Worm (Caenorhabditis elegans): ENCODE measurements around the gene C03B1.2.

C03B1.2 gene

ce11 chrX:6357772-6358171, 12.0 kb upstream of the C03B1.2 start, which contains the start of gene C03B1.10:
Gene C03B1.10, minus strand, starts transcription at chrX:6357872.
- TF ChIP-seq zip-8 (tag; optimal IDR thresholded peaks at IDR 0.05) (no peak), mab-5 (tag; optimal IDR thresholded peaks at IDR 0.05) (no peak), unc-120 (tag; optimal IDR thresholded peaks at IDR 0.05; ENCODE audit: poor library complexity, severe bottlenecking) (no peak), snpc-4 (tag; optimal IDR thresholded peaks at IDR 0.05) (no peak), nhr-237 (tag; optimal IDR thresholded peaks at IDR 0.05) (no peak), lsy-2 (tag; optimal IDR thresholded peaks at IDR 0.05) (no peak), pha-4 (tag; optimal IDR thresholded peaks at IDR 0.05) (no peak), cnd-1 (tag; optimal IDR thresholded peaks at IDR 0.05) (no peak), hlh-1 (tag; optimal IDR thresholded peaks at IDR 0.05) (no peak), elt-3 (tag; optimal IDR thresholded peaks at IDR 0.05) (no peak), ceh-43 (GFP tag; optimal IDR thresholded peaks at IDR 0.05) (no peak), unc-62 (GFP tag; optimal IDR thresholded peaks at IDR 0.05) (no peak), unc-39 (tag; optimal IDR thresholded peaks at IDR 0.05) (no peak), lin-13 (tag; optimal IDR thresholded peaks at IDR 0.05) (no peak), ztf-11 (tag; optimal IDR thresholded peaks at IDR 0.05) (no peak), ceh-39 (tag; optimal IDR thresholded peaks at IDR 0.05) (no peak), elt-1 (tag; optimal IDR thresholded peaks at IDR 0.05; ENCODE audit: borderline replicate concordance, insufficient read depth) (no peak), nhr-28 (tag; optimal IDR thresholded peaks at IDR 0.05) (no peak), nhr-76 (tag; optimal IDR thresholded peaks at IDR 0.05) (no peak)

- TF ChIP-seq mls-2 (tag; optimal IDR thresholded peaks at IDR 0.05) (no peak), drap-1 (GFP tag; optimal IDR thresholded peaks at IDR 0.05) (no peak), lin-32 (GFP tag; optimal IDR thresholded peaks at IDR 0.05) (no peak), nhr-76 (tag; optimal IDR thresholded peaks at IDR 0.05) (no peak), unc-39 (tag; optimal IDR thresholded peaks at IDR 0.05) (no peak), cnd-1 (tag; optimal IDR thresholded peaks at IDR 0.05) (no peak), sptf-1 (tag; optimal IDR thresholded peaks at IDR 0.05) (no peak), flh-1 (GFP tag; optimal IDR thresholded peaks at IDR 0.05) (no peak), unc-62 (GFP tag; optimal IDR thresholded peaks at IDR 0.05) (no peak), sem-2 (GFP tag; optimal IDR thresholded peaks at IDR 0.05) (no peak), lin-13 (tag; optimal IDR thresholded peaks at IDR 0.05) (no peak), hlh-1 (tag; optimal IDR thresholded peaks at IDR 0.05) (no peak), ceh-39 (tag; optimal IDR thresholded peaks at IDR 0.05) (no peak), ceh-83 (GFP tag; optimal IDR thresholded peaks at IDR 0.05) (no peak), mab-5 (tag; optimal IDR thresholded peaks at IDR 0.05) (no peak)
These were observed 9.7 kb upstream of the C03B1.2 start for ce11 chrX:6360077-6360476.

DNA sequence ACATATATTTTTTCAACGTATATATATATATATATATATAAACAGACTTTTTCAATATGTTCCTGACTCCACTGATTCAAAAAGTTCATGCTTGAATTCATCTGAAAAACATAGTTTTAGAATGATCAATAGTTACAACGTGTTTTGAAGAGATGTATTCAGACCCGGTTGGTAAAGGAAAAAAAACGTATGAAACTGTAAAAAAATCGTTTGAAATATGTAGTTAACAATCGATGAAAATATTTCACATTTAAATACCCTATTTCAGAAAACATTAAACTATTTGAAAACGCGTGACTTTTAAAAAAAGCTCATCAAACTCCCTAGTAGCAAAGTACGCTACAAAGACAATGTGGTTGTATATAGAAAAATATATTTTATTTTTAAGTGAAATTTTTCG, 9.2 kb upstream of the C03B1.2 start, which contains the start of gene C03B1.14:
Gene C03B1.14, minus strand, starts transcription at position 101 of the 400 bp plus-strand sequence.
- TF ChIP-seq ceh-43 (GFP tag; optimal IDR thresholded peaks at IDR 0.05) (no peak), unc-62 (GFP tag; optimal IDR thresholded peaks at IDR 0.05) (no peak), lin-32 (GFP tag; optimal IDR thresholded peaks at IDR 0.05) (no peak), ham-2 (GFP tag; optimal IDR thresholded peaks at IDR 0.05) (no peak), zip-8 (tag; optimal IDR thresholded peaks at IDR 0.05) (no peak), ceh-83 (GFP tag; optimal IDR thresholded peaks at IDR 0.05) (no peak), nhr-237 (tag; optimal IDR thresholded peaks at IDR 0.05) (no peak), blmp-1 (tag; optimal IDR thresholded peaks at IDR 0.05) (no peak), elt-1 (tag; optimal IDR thresholded peaks at IDR 0.05; ENCODE audit: borderline replicate concordance, insufficient read depth) (no peak), M03D4.4 (tag; optimal IDR thresholded peaks at IDR 0.05) (no peak), tbx-8 (GFP tag; optimal IDR thresholded peaks at IDR 0.05) (no peak), ceh-39 (tag; optimal IDR thresholded peaks at IDR 0.05) (no peak), sptf-1 (tag; optimal IDR thresholded peaks at IDR 0.05) (no peak), nhr-28 (tag; optimal IDR thresholded peaks at IDR 0.05) (no peak)

ce11 chrX:6364196-6364595, 5.6 kb upstream of the C03B1.2 start, which contains the start of gene C03B1.4:
Gene C03B1.4, plus strand, starts transcription at chrX:6364496.
- TF ChIP-seq nhr-28 (tag; optimal IDR thresholded peaks at IDR 0.05) (no peak), ces-1 (GFP tag; optimal IDR thresholded peaks at IDR 0.05) (no peak), lin-13 (tag; optimal IDR thresholded peaks at IDR 0.05) (no peak)

DNA sequence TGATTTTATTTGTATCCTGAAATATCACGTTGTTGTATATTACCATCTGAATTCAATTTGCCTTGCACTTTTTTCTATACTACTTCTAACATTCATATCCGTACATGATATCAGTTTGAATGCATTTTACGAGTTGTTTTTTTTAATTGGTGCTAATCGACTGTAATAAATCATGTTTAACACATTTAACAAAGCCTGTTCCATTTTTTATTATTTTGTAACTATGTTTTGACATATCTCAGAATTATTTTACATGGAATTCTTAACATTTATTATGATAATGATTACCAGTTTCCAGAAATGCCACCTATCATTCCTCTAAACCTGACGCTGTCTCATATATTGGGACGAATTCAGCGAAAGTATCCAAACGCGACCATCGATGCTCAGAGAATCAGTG, 4.1 kb upstream of the C03B1.2 start, which contains the start of gene C03B1.3:
Gene C03B1.3, plus strand, starts transcription at position 301 of the 400 bp plus-strand sequence.
- TF ChIP-seq ceh-43 (GFP tag; optimal IDR thresholded peaks at IDR 0.05): no peak
- TF ChIP-seq mls-2 (tag; optimal IDR thresholded peaks at IDR 0.05): no peak
- TF ChIP-seq ztf-11 (tag; optimal IDR thresholded peaks at IDR 0.05): no peak
- TF ChIP-seq zip-8 (tag; optimal IDR thresholded peaks at IDR 0.05): no peak
- TF ChIP-seq mab-5 (tag; optimal IDR thresholded peaks at IDR 0.05): no peak
- no peak for TF ChIP-seq hlh-1 (tag; optimal IDR thresholded peaks at IDR 0.05)
- no peak for TF ChIP-seq nhr-237 (tag; optimal IDR thresholded peaks at IDR 0.05)
- TF ChIP-seq cnd-1 (tag; optimal IDR thresholded peaks at IDR 0.05): no peak
